Worm (Caenorhabditis elegans): ENCODE data around the gene C04E6.12.

DNA sequence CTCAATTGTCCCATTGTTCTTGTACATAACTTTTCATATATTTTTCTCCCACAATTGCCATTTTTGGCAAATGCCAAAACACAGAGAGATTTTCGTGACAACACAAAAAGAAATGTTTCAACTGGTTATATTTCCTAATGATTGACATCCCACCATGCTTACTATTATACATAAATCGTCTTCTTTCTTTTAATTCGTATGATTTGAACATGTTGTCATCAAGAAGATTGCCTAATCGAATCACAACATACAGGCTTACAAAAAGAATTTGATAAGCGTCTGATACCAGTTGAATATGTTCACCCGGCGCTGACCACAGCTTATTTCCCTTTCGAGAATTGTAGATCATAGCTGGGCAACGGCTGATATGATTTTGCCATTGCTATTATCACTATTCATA is 24.8 kb downstream of the C04E6.12 start, which contains the start of gene grd-9:
- TF ChIP-seq lin-32 (GFP tag; optimal IDR thresholded peaks at IDR 0.05) (no peak), sptf-1 (tag; optimal IDR thresholded peaks at IDR 0.05) (no peak), elt-1 (tag; optimal IDR thresholded peaks at IDR 0.05; ENCODE audit: borderline replicate concordance, insufficient read depth) (no peak), drap-1 (GFP tag; optimal IDR thresholded peaks at IDR 0.05) (no peak), snpc-4 (tag; optimal IDR thresholded peaks at IDR 0.05) (no peak), sem-2 (GFP tag; optimal IDR thresholded peaks at IDR 0.05) (no peak), nhr-76 (tag; optimal IDR thresholded peaks at IDR 0.05) (no peak), ces-1 (GFP tag; optimal IDR thresholded peaks at IDR 0.05) (no peak), pha-4 (tag; optimal IDR thresholded peaks at IDR 0.05) (no peak), ztf-11 (tag; optimal IDR thresholded peaks at IDR 0.05) (no peak), nhr-28 (tag; optimal IDR thresholded peaks at IDR 0.05) (no peak), nhr-237 (tag; optimal IDR thresholded peaks at IDR 0.05) (no peak), blmp-1 (tag; optimal IDR thresholded peaks at IDR 0.05) (no peak)
